Fruit fly (Drosophila melanogaster): Measurements from ENCODE around the gene elav.

elav gene

dm6 chrX:526479-527071 is 3.5 kb upstream of the elav start (continued):
- TF ChIP-seq Bgb (GFP tag; IDR thresholded peaks at IDR 0.05; ENCODE audit: partially characterized antibody), result no peak
- TF ChIP-seq CoRest (tag; optimal IDR thresholded peaks at IDR 0.05), result peak; percentile 31
- no peak for TF ChIP-seq gfzf (GFP tag; optimal IDR thresholded peaks at IDR 0.05)
- TF ChIP-seq Ssrp (tag; optimal IDR thresholded peaks at IDR 0.05), result peak; percentile 63
- TF ChIP-seq E2f1 (GFP tag; IDR thresholded peaks at IDR 0.05), result no peak
- TF ChIP-seq Max (GFP tag; optimal IDR thresholded peaks at IDR 0.05), result peak; percentile 52
- TF ChIP-seq CG10366 (GFP tag; IDR thresholded peaks at IDR 0.05), result no peak
- no peak for TF ChIP-seq CG34224 (GFP tag; IDR thresholded peaks at IDR 0.05; ENCODE audit: partially characterized antibody)
- no peak for TF ChIP-seq CG5180 (GFP tag; optimal IDR thresholded peaks at IDR 0.05)
- no peak for TF ChIP-seq MBD-R2 (GFP tag; IDR thresholded peaks at IDR 0.05)
- TF ChIP-seq CG30020 (tag; optimal IDR thresholded peaks at IDR 0.05), result no peak
- no peak for TF ChIP-seq CG34376 (GFP tag; optimal IDR thresholded peaks at IDR 0.05)
- no peak for TF ChIP-seq CG7357 (GFP tag; IDR thresholded peaks at IDR 0.05)
- peak; percentile 88 for TF ChIP-seq Neu2 (GFP tag; optimal IDR thresholded peaks at IDR 0.05; ENCODE audit: borderline replicate concordance)
- peak; percentile 92 for TF ChIP-seq dmrt11E (tag; optimal IDR thresholded peaks at IDR 0.05)
- peak; percentile 30 for TF ChIP-seq CG31388 (GFP tag; optimal IDR thresholded peaks at IDR 0.05)
- no peak for TF ChIP-seq H15 (GFP tag; IDR thresholded peaks at IDR 0.05)
- peak; percentile 87 for TF ChIP-seq zfh1 (GFP tag; IDR thresholded peaks at IDR 0.05)
- no peak for TF ChIP-seq CG17385 (GFP tag; optimal IDR thresholded peaks at IDR 0.05)
- no peak for TF ChIP-seq CG8281 (tag; optimal IDR thresholded peaks at IDR 0.05)
- TF ChIP-seq Xbp1 (GFP tag; optimal IDR thresholded peaks at IDR 0.05), result peak; percentile 46
- TF ChIP-seq CG1647 (GFP tag; optimal IDR thresholded peaks at IDR 0.05), result peak; percentile 6
- peak; percentile 93 for TF ChIP-seq CG8765 (GFP tag; IDR thresholded peaks at IDR 0.05)
- peak; percentile 32 for TF ChIP-seq CG12744 (GFP tag; optimal IDR thresholded peaks at IDR 0.05)
- no peak for TF ChIP-seq Nf-YC (tag; optimal IDR thresholded peaks at IDR 0.05)
- TF ChIP-seq Doc2 (GFP tag; IDR thresholded peaks at IDR 0.05), result no peak
- TF ChIP-seq CG10462 (GFP tag; optimal IDR thresholded peaks at IDR 0.05), result peak; percentile 43
- no peak for TF ChIP-seq NFAT (GFP tag; IDR thresholded peaks at IDR 0.05)
- TF ChIP-seq CG6813 (GFP tag; optimal IDR thresholded peaks at IDR 0.05), result peak; percentile 65
- no peak for TF ChIP-seq wor (GFP tag; IDR thresholded peaks at IDR 0.05)
- TF ChIP-seq Pdp1 (GFP tag; optimal IDR thresholded peaks at IDR 0.05), result peak; percentile 36 to 61
- 0 out of 2 replicates have a peak, but pooled peaks have one; percentile 29 for TF ChIP-seq CG1024 (GFP tag; IDR thresholded peaks at IDR 0.05)
- TF ChIP-seq pfk (GFP tag; optimal IDR thresholded peaks at IDR 0.05), result peak; percentile 53
- no peak for TF ChIP-seq Hmx (GFP tag; optimal IDR thresholded peaks at IDR 0.05)
- TF ChIP-seq CG13775 (GFP tag; optimal IDR thresholded peaks at IDR 0.05), result peak; percentile 72
- TF ChIP-seq cas (GFP tag; IDR thresholded peaks at IDR 0.05), result no peak
- peak; percentile 24 for TF ChIP-seq CG10654 (GFP tag; optimal IDR thresholded peaks at IDR 0.05)
- no peak for TF ChIP-seq kni (GFP tag; optimal IDR thresholded peaks at IDR 0.05)
- TF ChIP-seq CG13624 (GFP tag; optimal IDR thresholded peaks at IDR 0.05), result peak; percentile 31
- TF ChIP-seq gce (GFP tag; IDR thresholded peaks at IDR 0.05), result no peak
- 0 out of 2 replicates have a peak, but pooled peaks have one; percentile 14 for TF ChIP-seq ttk (GFP tag; IDR thresholded peaks at IDR 0.05)
- TF ChIP-seq Opbp (GFP tag; IDR thresholded peaks at IDR 0.05; ENCODE audit: partially characterized antibody), result no peak
- TF ChIP-seq CG1792 (GFP tag; optimal IDR thresholded peaks at IDR 0.05), result no peak
- TF ChIP-seq CTCF (GFP tag; optimal IDR thresholded peaks at IDR 0.05), result no peak
- TF ChIP-seq Hand (GFP tag; optimal IDR thresholded peaks at IDR 0.05), result no peak
- TF ChIP-seq ac (GFP tag; optimal IDR thresholded peaks at IDR 0.05), result peak; percentile 95
- peak; percentile 62 for TF ChIP-seq vfl (GFP tag; optimal IDR thresholded peaks at IDR 0.05)
- peak; percentile 42 for TF ChIP-seq CG8290 (GFP tag; optimal IDR thresholded peaks at IDR 0.05)
- TF ChIP-seq CG8290 (tag; optimal IDR thresholded peaks at IDR 0.05), result peak in 1 of 2 experiments; percentile 8
- no peak for TF ChIP-seq CG11723 (GFP tag; optimal IDR thresholded peaks at IDR 0.05)
- no peak for TF ChIP-seq Sin3A (optimal IDR thresholded peaks at IDR 0.05)
- no peak for TF ChIP-seq H2.0 (GFP tag; IDR thresholded peaks at IDR 0.05)

Data from whole organism, embryonic.